Fruit fly (Drosophila melanogaster) whole organism, embryonic: ENCODE measurements around the gene VhaAC45RP.
A peak's percentile ranks its signal among the peaks of the same experiment; 100 is the strongest.

Experiments used
- Atf6 ChIP-seq: fragments of 200-800 bp; sonication (Bioruptor generic); IDR thresholded peaks from 2 replicates; pipeline ENCODE4 v1.3.6; 2022; ENCODE audit warnings: missing biosample characterization, missing genetic modification characterization
- BEAF-32 ChIP-seq: fragments of 200-800 bp; sonication (Bioruptor generic); optimal IDR thresholded peaks from 3 replicates; lab custom pipeline; 2017; ENCODE audit warnings: missing biosample characterization, missing genetic modification characterization, mild to moderate bottlenecking, moderate library complexity, missing genetic modification reagents
- CG10959 ChIP-seq: fragments of 200-800 bp; sonication (Bioruptor generic); IDR thresholded peaks from 2 replicates; pipeline ENCODE4 v1.3.6; 2022; ENCODE audit warnings: missing biosample characterization, missing genetic modification characterization
- CG11085 ChIP-seq: fragments of 200-800 bp; sonication (Bioruptor generic); IDR thresholded peaks from 2 replicates; pipeline ENCODE4 v1.3.6; 2022; ENCODE audit warnings: missing biosample characterization, missing genetic modification characterization
- CG15269 ChIP-seq: fragments of 200-800 bp; sonication (Bioruptor generic); optimal IDR thresholded peaks from 2 replicates; lab custom pipeline; 2018; ENCODE audit warnings: missing biosample characterization, mild to moderate bottlenecking, missing genetic modification characterization, moderate library complexity
- CG16813 ChIP-seq: fragments of 200-800 bp; sonication (Bioruptor generic); IDR thresholded peaks from 3 replicates; pipeline ENCODE4 v1.3.6; 2022; ENCODE audit warnings: missing biosample characterization, missing genetic modification characterization; ENCODE audit not compliant: partially characterized antibody
- CG17359 ChIP-seq: fragments of 200-800 bp; sonication (Bioruptor generic); optimal IDR thresholded peaks from 3 replicates; lab custom pipeline; 2018; ENCODE audit warnings: missing biosample characterization, mild to moderate bottlenecking, missing genetic modification characterization, moderate library complexity
- CG1832 ChIP-seq: fragments of 200-800 bp; sonication (Bioruptor generic); optimal IDR thresholded peaks from 2 replicates; lab custom pipeline; 2017; ENCODE audit warnings: missing biosample characterization, mild to moderate bottlenecking, missing genetic modification characterization, inconsistent platforms
- CG2199 ChIP-seq: fragments of 200-800 bp; sonication (Bioruptor generic); IDR thresholded peaks from 3 replicates; pipeline ENCODE4 v1.3.6; 2022; ENCODE audit warnings: missing biosample characterization, missing genetic modification characterization
- CG30020 ChIP-seq: fragments of 200-800 bp; optimal IDR thresholded peaks from 2 replicates; lab custom pipeline; 2019; ENCODE audit warnings: missing biosample characterization, mild to moderate bottlenecking, missing genetic modification characterization, moderate library complexity
- CG31388 ChIP-seq: fragments of 200-800 bp; sonication (Bioruptor generic); optimal IDR thresholded peaks from 2 replicates; lab custom pipeline; 2016; ENCODE audit warnings: missing biosample characterization, missing genetic modification characterization
- CG31441 ChIP-seq: fragments of 200-800 bp; sonication (Bioruptor generic); IDR thresholded peaks from 2 replicates; pipeline ENCODE4 v1.3.6; 2022; ENCODE audit warnings: missing biosample characterization, missing genetic modification characterization
- CG33557 ChIP-seq: fragments of 200-800 bp; sonication (Bioruptor generic); optimal IDR thresholded peaks from 2 replicates; lab custom pipeline; 2019; ENCODE audit warnings: missing biosample characterization, mild to moderate bottlenecking, missing genetic modification characterization, moderate library complexity
- CG34224 ChIP-seq: fragments of 200-800 bp; sonication (Bioruptor generic); IDR thresholded peaks from 3 replicates; pipeline ENCODE4 v1.3.6; 2022; ENCODE audit warnings: missing biosample characterization, missing genetic modification characterization; ENCODE audit not compliant: partially characterized antibody
- CG4854 ChIP-seq: fragments of 200-800 bp; sonication (Bioruptor generic); optimal IDR thresholded peaks from 2 replicates; lab custom pipeline; 2016; ENCODE audit warnings: missing biosample characterization, missing genetic modification characterization, inconsistent platforms
- CG6791 ChIP-seq: fragments of 200-800 bp; sonication (Bioruptor generic); IDR thresholded peaks from 3 replicates; pipeline ENCODE4 v1.3.6; 2022; ENCODE audit warnings: missing biosample characterization, missing genetic modification characterization; ENCODE audit not compliant: partially characterized antibody
- CG6813 ChIP-seq: fragments of 200-800 bp; sonication (Bioruptor generic); optimal IDR thresholded peaks from 2 replicates; lab custom pipeline; 2017; ENCODE audit warnings: missing biosample characterization, missing genetic modification characterization, mild to moderate bottlenecking, moderate library complexity, missing genetic modification reagents
- CG7839 ChIP-seq: fragments of 200-800 bp; sonication (Bioruptor generic); optimal IDR thresholded peaks from 3 replicates; lab custom pipeline; 2018; ENCODE audit warnings: missing biosample characterization, mild to moderate bottlenecking, missing genetic modification characterization, moderate library complexity
- CG9437 ChIP-seq: fragments of 200-800 bp; sonication (Bioruptor generic); optimal IDR thresholded peaks from 2 replicates; lab custom pipeline; 2018; ENCODE audit warnings: missing biosample characterization, mild to moderate bottlenecking, missing genetic modification characterization
- CoRest ChIP-seq: fragments of 200-800 bp; sonication (Bioruptor generic); optimal IDR thresholded peaks from 3 replicates; lab custom pipeline; 2018; ENCODE audit warnings: missing biosample characterization, mild to moderate bottlenecking, missing genetic modification characterization, moderate library complexity
- CrebB ChIP-seq: fragments of 200-800 bp; sonication (Bioruptor generic); optimal IDR thresholded peaks from 3 replicates; lab custom pipeline; 2018; ENCODE audit warnings: missing biosample characterization, mild to moderate bottlenecking, missing genetic modification characterization
- Dp ChIP-seq: fragments of 200-800 bp; sonication (Bioruptor generic); optimal IDR thresholded peaks from 2 replicates; lab custom pipeline; 2018; ENCODE audit warnings: missing biosample characterization, mild to moderate bottlenecking, missing genetic modification characterization, moderate library complexity
- Hr3 ChIP-seq: fragments of 200-800 bp; sonication (Bioruptor generic); optimal IDR thresholded peaks from 3 replicates; lab custom pipeline; 2016; ENCODE audit warnings: missing biosample characterization, missing genetic modification characterization
- Hsf ChIP-seq: fragments of 200-800 bp; sonication (Bioruptor generic); optimal IDR thresholded peaks from 3 replicates; lab custom pipeline; 2016; ENCODE audit warnings: missing biosample characterization, missing genetic modification characterization
- Meics ChIP-seq: fragments of 200-800 bp; sonication (Bioruptor generic); optimal IDR thresholded peaks from 2 replicates; lab custom pipeline; 2017; ENCODE audit warnings: missing biosample characterization, mild to moderate bottlenecking, missing genetic modification characterization
- NK7.1 ChIP-seq: fragments of 200-800 bp; sonication (Bioruptor generic); optimal IDR thresholded peaks from 3 replicates; lab custom pipeline; 2016; ENCODE audit warnings: missing biosample characterization, missing genetic modification characterization
- Rx ChIP-seq: fragments of 200-800 bp; sonication (Bioruptor generic); IDR thresholded peaks from 2 replicates; pipeline ENCODE4 v1.3.6; 2022; ENCODE audit warnings: missing biosample characterization, missing genetic modification characterization
- Sin3A ChIP-seq: fragments of >200 bp; optimal IDR thresholded peaks from 2 replicates; lab custom pipeline; 2018
- TFAM ChIP-seq: fragments of 200-800 bp; sonication (Bioruptor generic); optimal IDR thresholded peaks from 2 replicates; lab custom pipeline; 2017; ENCODE audit warnings: missing biosample characterization, missing genetic modification characterization, inconsistent platforms
- Tbp ChIP-seq: fragments of >200 bp; optimal IDR thresholded peaks from 2 replicates; lab custom pipeline; 2018; ENCODE audit warnings: missing biosample characterization, missing genetic modification characterization
- Usf ChIP-seq: fragments of 200-800 bp; sonication (Bioruptor generic); optimal IDR thresholded peaks from 2 replicates; lab custom pipeline; 2017; ENCODE audit warnings: missing genotype, missing biosample characterization, missing genetic modification characterization
- ase ChIP-seq: fragments of 200-800 bp; sonication (Bioruptor generic); IDR thresholded peaks from 3 replicates; pipeline ENCODE4 v1.3.6; 2022; ENCODE audit warnings: missing biosample characterization, missing genetic modification characterization
- az2 ChIP-seq: fragments of 200-800 bp; sonication (Bioruptor generic); optimal IDR thresholded peaks from 3 replicates; lab custom pipeline; 2016; ENCODE audit warnings: missing biosample characterization, missing genetic modification characterization
- bsh ChIP-seq, 2 experiments: fragments of 200-800 bp; sonication (Bioruptor generic); optimal IDR thresholded peaks; 2 replicates each; lab custom pipeline; 2017 to 2018; ENCODE audit warnings: mild to moderate bottlenecking in 2 of 2, missing biosample characterization in 2 of 2, missing genetic modification characterization in 2 of 2, moderate library complexity in 1 of 2
- btn ChIP-seq: fragments of 200-800 bp; sonication (Bioruptor generic); optimal IDR thresholded peaks from 2 replicates; lab custom pipeline; 2016; ENCODE audit warnings: missing biosample characterization, missing genetic modification characterization
- chm ChIP-seq: fragments of 200-800 bp; sonication (Bioruptor generic); IDR thresholded peaks from 2 replicates; pipeline ENCODE4 v1.3.6; 2022; ENCODE audit warnings: missing biosample characterization, missing genetic modification characterization
- dmrt11E ChIP-seq: fragments of 200-800 bp; sonication (Bioruptor generic); optimal IDR thresholded peaks from 3 replicates; lab custom pipeline; 2018; ENCODE audit warnings: missing biosample characterization, mild to moderate bottlenecking, missing genetic modification characterization, moderate library complexity
- dysf ChIP-seq: fragments of 200-800 bp; sonication (Bioruptor generic); IDR thresholded peaks from 3 replicates; pipeline ENCODE4 v1.3.6; 2022; ENCODE audit warnings: missing biosample characterization, missing genetic modification characterization
- gcm ChIP-seq: fragments of 200-800 bp; sonication (Bioruptor generic); optimal IDR thresholded peaks from 2 replicates; lab custom pipeline; 2019; ENCODE audit warnings: missing biosample characterization, mild to moderate bottlenecking, missing genetic modification characterization, moderate library complexity
- grau ChIP-seq: fragments of 200-800 bp; optimal IDR thresholded peaks from 3 replicates; lab custom pipeline; 2019; ENCODE audit warnings: missing biosample characterization, mild to moderate bottlenecking, missing genetic modification characterization, moderate library complexity
- h ChIP-seq: fragments of >200 bp; optimal IDR thresholded peaks from 2 replicates; lab custom pipeline; 2017
- ham ChIP-seq: fragments of 200-800 bp; sonication (Bioruptor generic); IDR thresholded peaks from 2 replicates; pipeline ENCODE4 v1.3.6; 2022; ENCODE audit warnings: missing biosample characterization, missing genetic modification characterization
- lmd ChIP-seq: fragments of 200-800 bp; sonication (Bioruptor generic); IDR thresholded peaks from 2 replicates; pipeline ENCODE4 v1.3.6; 2022; ENCODE audit warnings: missing biosample characterization, missing genetic modification characterization
- nerfin-2 ChIP-seq: fragments of 200-800 bp; sonication (Bioruptor generic); IDR thresholded peaks from 2 replicates; pipeline ENCODE4 v1.3.6; 2022; ENCODE audit warnings: missing biosample characterization, missing genetic modification characterization; ENCODE audit not compliant: partially characterized antibody
- pan ChIP-seq, 4 experiments: fragments of >200 bp in 3 of 4; fragments of 200-800 bp in 1 of 4; sonication (Bioruptor generic) in 1 of 4; optimal IDR thresholded peaks in 3 of 4; IDR thresholded peaks in 1 of 4; 2 replicates each; pipeline versions ENCODE4 v1.3.6 to Lab custom; 2017 to 2022; ENCODE audit warnings: missing biosample characterization in 2 of 4, missing genetic modification characterization in 2 of 4, mixed read lengths in 1 of 4
- repo ChIP-seq: fragments of 200-800 bp; sonication (Bioruptor generic); optimal IDR thresholded peaks from 2 replicates; lab custom pipeline; 2016; ENCODE audit warnings: missing biosample characterization, missing genetic modification characterization
- run ChIP-seq: fragments of 200-800 bp; sonication (Bioruptor generic); optimal IDR thresholded peaks from 3 replicates; lab custom pipeline; 2018; ENCODE audit warnings: missing biosample characterization, mild to moderate bottlenecking, missing genetic modification characterization
- sr ChIP-seq: fragments of 200-800 bp; sonication (Bioruptor generic); IDR thresholded peaks from 3 replicates; pipeline ENCODE4 v1.3.6; 2022; ENCODE audit warnings: missing biosample characterization, missing genetic modification characterization
- stc ChIP-seq: fragments of 200-800 bp; sonication (Bioruptor generic); IDR thresholded peaks from 2 replicates; pipeline ENCODE4 v1.3.6; 2022; ENCODE audit warnings: missing biosample characterization, missing genetic modification characterization
- unc-4 ChIP-seq: fragments of 200-800 bp; sonication (Bioruptor generic); IDR thresholded peaks from 2 replicates; pipeline ENCODE4 v1.3.6; 2022; ENCODE audit warnings: missing biosample characterization, missing genetic modification characterization; ENCODE audit not compliant: partially characterized antibody

Gene VhaAC45RP

dm6 chr3R:30200091-30200698 lies 34.0 kb upstream of the VhaAC45RP start (continued):
- TF ChIP-seq TFAM (no peak), BEAF-32 (GFP tag; lab: Kevin White, UChicago) (no peak), grau (peak; percentile 33), stc (no peak), CG31441 (GFP tag; lab: Robert Waterston, UW) (no peak), CG30020 (tag; lab: Kevin White, UChicago) (no peak), dmrt11E (tag; lab: Kevin White, UChicago) (no peak), Meics (GFP tag; lab: Kevin White, UChicago) (no peak), nerfin-2 (GFP tag; lab: Robert Waterston, UW) (no peak), CG10959 (no peak), az2 (GFP tag; lab: Kevin White, UChicago) (no peak), CG2199 (no peak), Tbp (GFP tag; lab: Kevin White, UChicago) (no peak), bsh (GFP tag; optimal IDR thresholded peaks at IDR 0.05; lab: Kevin White, UChicago) (no peak), lmd (GFP tag; lab: Robert Waterston, UW) (peak; percentile 36), CG9437 (GFP tag; lab: Kevin White, UChicago) (no peak), sr (GFP tag; lab: Robert Waterston, UW) (peak; percentile 85), chm (GFP tag; lab: Robert Waterston, UW) (no peak), ase (GFP tag; lab: Robert Waterston, UW) (no peak), CG4854 (GFP tag; lab: Kevin White, UChicago) (no peak), h (no peak), gcm (GFP tag; lab: Kevin White, UChicago) (no peak), Hsf (GFP tag; lab: Kevin White, UChicago) (no peak), CG34224 (GFP tag; lab: Robert Waterston, UW) (no peak), NK7.1 (GFP tag; lab: Kevin White, UChicago) (no peak), dysf (peak; percentile 64), CG6813 (no peak), CG15269 (tag; lab: Kevin White, UChicago) (peak; percentile 35), btn (GFP tag; lab: Kevin White, UChicago) (no peak), ham (GFP tag; lab: Robert Waterston, UW) (0 out of 2 replicates have a peak, but pooled peaks have one; percentile 5), CG16813 (GFP tag; lab: Robert Waterston, UW) (no peak), CrebB (tag; lab: Kevin White, UChicago) (no peak), Rx (no peak), CG33557 (GFP tag; lab: Kevin White, UChicago) (no peak), repo (GFP tag; lab: Kevin White, UChicago) (no peak), run (no peak), unc-4 (GFP tag; lab: Robert Waterston, UW) (no peak), Atf6 (GFP tag; lab: Robert Waterston, UW) (peak; percentile 34; the same call in 1 of the 2 replicates), CG31388 (GFP tag; lab: Kevin White, UChicago) (no peak), Hr3 (no peak), CG1832 (GFP tag; lab: Kevin White, UChicago) (no peak), CoRest (peak; percentile 22), pan (optimal IDR thresholded peaks at IDR 0.05; lab: Kevin White, UChicago) (no peak), pan (GFP tag; optimal IDR thresholded peaks at IDR 0.05 in 1 of 2, IDR thresholded peaks at IDR 0.05 in 1 of 2) (no peak), CG11085 (GFP tag; lab: Robert Waterston, UW) (no peak), Dp (GFP tag; lab: Kevin White, UChicago) (no peak), CG6791 (GFP tag; lab: Robert Waterston, UW) (no peak), CG17359 (tag; lab: Kevin White, UChicago) (peak; percentile 18), Usf (GFP tag; lab: Kevin White, UChicago) (no peak), Sin3A (lab: Kevin White, UChicago) (no peak), CG7839 (peak; percentile 31)
